Worm (Caenorhabditis elegans) whole organism, L3 larva: ENCODE measurements around the gene K09F6.13.

Source experiments
- R02D3.7 ChIP-seq: fragments of 150-350 bp; optimal IDR thresholded peaks from 2 replicates; lab custom pipeline; 2014; ENCODE audit warnings: missing biosample characterization, missing genetic modification characterization
- ama-1 ChIP-seq: fragments of 150-350 bp; optimal IDR thresholded peaks from 2 replicates; lab custom pipeline; 2018
- ceh-82 ChIP-seq: fragments of 150-350 bp; optimal IDR thresholded peaks from 2 replicates; lab custom pipeline; 2014; ENCODE audit warnings: missing biosample characterization, missing genetic modification characterization
- daf-12 ChIP-seq: fragments of 150-350 bp; optimal IDR thresholded peaks from 2 replicates; lab custom pipeline; 2014; ENCODE audit warnings: missing biosample characterization, missing genetic modification reagents, missing genetic modification characterization
- elt-1 ChIP-seq: fragments of 150-350 bp; optimal IDR thresholded peaks from 2 replicates; lab custom pipeline; 2014; ENCODE audit warnings: missing biosample characterization, missing genetic modification characterization
- elt-2 ChIP-seq: sonication (generic microtip); optimal IDR thresholded peaks from 2 replicates; lab custom pipeline; 2016; ENCODE audit warnings: missing genetic modification reagents, mild to moderate bottlenecking, missing genetic modification characterization, missing compliant biosample characterization
- fkh-10 ChIP-seq: sonication (generic microtip); optimal IDR thresholded peaks from 2 replicates; lab custom pipeline; 2017; ENCODE audit warnings: missing biosample characterization, missing genetic modification reagents, missing genetic modification characterization
- lin-39 ChIP-seq: fragments of 150-350 bp; optimal IDR thresholded peaks from 2 replicates; lab custom pipeline; 2018; ENCODE audit warnings: missing biosample characterization, missing genetic modification reagents, missing genetic modification characterization
- nhr-237 ChIP-seq: fragments of 150-350 bp; optimal IDR thresholded peaks from 2 replicates; lab custom pipeline; 2014; ENCODE audit warnings: missing biosample characterization, missing genetic modification characterization
- nhr-77 ChIP-seq: fragments of 150-350 bp; optimal IDR thresholded peaks from 2 replicates; lab custom pipeline; 2014; ENCODE audit warnings: missing biosample characterization, missing genetic modification characterization
- skn-1 ChIP-seq: fragments of 150-350 bp; optimal IDR thresholded peaks from 2 replicates; lab custom pipeline; 2014; ENCODE audit warnings: missing biosample characterization, missing genetic modification characterization
- unc-62 ChIP-seq: fragments of 150-350 bp; sonication (generic microtip); optimal IDR thresholded peaks from 4 replicates; lab custom pipeline; 2014; ENCODE audit warnings: missing biosample characterization, missing genetic modification reagents, missing genetic modification characterization
- zag-1 ChIP-seq: fragments of 150-350 bp; optimal IDR thresholded peaks from 2 replicates; lab custom pipeline; 2014; ENCODE audit warnings: missing biosample characterization, missing genetic modification characterization
- ztf-11 ChIP-seq: fragments of 150-350 bp; optimal IDR thresholded peaks from 2 replicates; lab custom pipeline; 2014; ENCODE audit warnings: missing biosample characterization, missing genetic modification characterization

ce11 chrII:2273750-2274149 lies 15.2 kb upstream of the K09F6.13 start:
- TF ChIP-seq ama-1 (lab: Kevin White, UChicago) (no peak), daf-12 (tag; lab: Kevin White, UChicago) (no peak), zag-1 (tag; lab: Kevin White, UChicago) (no peak), elt-2 (tag; lab: Kevin White, UChicago) (no peak), skn-1 (no peak), nhr-77 (tag; lab: Kevin White, UChicago) (no peak), fkh-10 (GFP tag; lab: Kevin White, UChicago) (no peak), R02D3.7 (no peak), lin-39 (tag; lab: Kevin White, UChicago) (no peak), nhr-237 (tag; lab: Kevin White, UChicago) (no peak), elt-1 (tag; lab: Kevin White, UChicago) (no peak), ztf-11 (tag; lab: Kevin White, UChicago) (no peak), ceh-82 (tag; lab: Kevin White, UChicago) (no peak), unc-62 (GFP tag; lab: Kevin White, UChicago) (no peak)
